Fruit fly (Drosophila melanogaster): Measurements from ENCODE around the gene CG15824.

The CG15824 gene

dm6 chr2L:850727-851257 is 34.1 kb downstream of the CG15824 start, which contains the start of gene drongo (continued):
- TF ChIP-seq bbx (GFP tag; IDR thresholded peaks at IDR 0.05; ENCODE audit: partially characterized antibody): peak; percentile 65
- peak; percentile 39 for TF ChIP-seq sqz (GFP tag; optimal IDR thresholded peaks at IDR 0.05)
- peak; percentile 45 for TF ChIP-seq CTCF (GFP tag; optimal IDR thresholded peaks at IDR 0.05)
- TF ChIP-seq CG2875 (GFP tag; optimal IDR thresholded peaks at IDR 0.05): no peak
- TF ChIP-seq CG17612 (GFP tag; IDR thresholded peaks at IDR 0.05): no peak
- TF ChIP-seq CG6765 (GFP tag; optimal IDR thresholded peaks at IDR 0.05): no peak
- peak; percentile 29 for TF ChIP-seq pb (GFP tag; optimal IDR thresholded peaks at IDR 0.05)
- no peak for TF ChIP-seq Kr (GFP tag; optimal IDR thresholded peaks at IDR 0.05)
- TF ChIP-seq Oaz (GFP tag; IDR thresholded peaks at IDR 0.05): no peak
- TF ChIP-seq row (GFP tag; IDR thresholded peaks at IDR 0.05): peak; percentile 24; the same call in 1 of the 3 replicates
- no peak for TF ChIP-seq CG9727 (GFP tag; optimal IDR thresholded peaks at IDR 0.05)
- peak; percentile 71 for TF ChIP-seq lab (GFP tag; optimal IDR thresholded peaks at IDR 0.05)
- no peak for TF ChIP-seq pan (optimal IDR thresholded peaks at IDR 0.05)
- no peak for TF ChIP-seq pan (GFP tag; optimal IDR thresholded peaks at IDR 0.05 in 1 of 2, IDR thresholded peaks at IDR 0.05 in 1 of 2)
- TF ChIP-seq CG14050 (GFP tag; IDR thresholded peaks at IDR 0.05): no peak; the same call in 2 of the 3 replicates
- TF ChIP-seq Side (GFP tag; optimal IDR thresholded peaks at IDR 0.05): no peak
- TF ChIP-seq hth (optimal IDR thresholded peaks at IDR 0.05): no peak
- peak; percentile 57 for TF ChIP-seq sug (tag; optimal IDR thresholded peaks at IDR 0.05)
- TF ChIP-seq CG7745 (tag; optimal IDR thresholded peaks at IDR 0.05): no peak
- TF ChIP-seq Hmr (GFP tag; optimal IDR thresholded peaks at IDR 0.05): peak; percentile 81
- peak; percentile 59 for TF ChIP-seq odd (GFP tag; optimal IDR thresholded peaks at IDR 0.05)
- TF ChIP-seq CG4360 (GFP tag; IDR thresholded peaks at IDR 0.05): peak; percentile 99
- TF ChIP-seq CG32767 (GFP tag; IDR thresholded peaks at IDR 0.05): no peak
- TF ChIP-seq gce (GFP tag; IDR thresholded peaks at IDR 0.05): no peak
- no peak for TF ChIP-seq CG3726 (GFP tag; IDR thresholded peaks at IDR 0.05)
- TF ChIP-seq CG18476 (GFP tag; optimal IDR thresholded peaks at IDR 0.05): no peak
- TF ChIP-seq CG13624 (GFP tag; optimal IDR thresholded peaks at IDR 0.05): peak; percentile 65
- no peak for TF ChIP-seq CG4854 (GFP tag; optimal IDR thresholded peaks at IDR 0.05)
- TF ChIP-seq CG18599 (GFP tag; optimal IDR thresholded peaks at IDR 0.05): peak; percentile 24
- TF ChIP-seq vnd (GFP tag; IDR thresholded peaks at IDR 0.05; ENCODE audit: partially characterized antibody): no peak
- no peak for TF ChIP-seq nerfin-2 (GFP tag; IDR thresholded peaks at IDR 0.05; ENCODE audit: partially characterized antibody)
- no peak for TF ChIP-seq CG8765 (GFP tag; IDR thresholded peaks at IDR 0.05)
- TF ChIP-seq CG14860 (GFP tag; IDR thresholded peaks at IDR 0.05; ENCODE audit: partially characterized antibody): 0 out of 3 replicates have a peak, but pooled peaks have one; percentile 48
- TF ChIP-seq Camta (GFP tag; optimal IDR thresholded peaks at IDR 0.05): no peak
- TF ChIP-seq CG6175 (GFP tag; IDR thresholded peaks at IDR 0.05): no peak
- peak in 1 of 2 experiments; percentile 54 for TF ChIP-seq insv (GFP tag; optimal IDR thresholded peaks at IDR 0.05)
- TF ChIP-seq Fer2 (tag; optimal IDR thresholded peaks at IDR 0.05): no peak
- TF ChIP-seq Vsx1 (GFP tag; optimal IDR thresholded peaks at IDR 0.05): peak; percentile 9
- TF ChIP-seq CG1832 (GFP tag; optimal IDR thresholded peaks at IDR 0.05): no peak
- TF ChIP-seq wek (GFP tag; optimal IDR thresholded peaks at IDR 0.05): peak; percentile 41
- TF ChIP-seq CG13123 (GFP tag; optimal IDR thresholded peaks at IDR 0.05): no peak
- no peak for TF ChIP-seq CG6254 (GFP tag; optimal IDR thresholded peaks at IDR 0.05)
- TF ChIP-seq kay (GFP tag; optimal IDR thresholded peaks at IDR 0.05): peak; percentile 14
- TF ChIP-seq CG12071 (GFP tag; optimal IDR thresholded peaks at IDR 0.05): peak; percentile 38
- TF ChIP-seq Hr78 (GFP tag; optimal IDR thresholded peaks at IDR 0.05): peak in 1 of 2 experiments; percentile 46
- peak; percentile 97 for TF ChIP-seq Jarid2 (GFP tag; optimal IDR thresholded peaks at IDR 0.05)
- TF ChIP-seq CG12155 (GFP tag; optimal IDR thresholded peaks at IDR 0.05): peak; percentile 60
- TF ChIP-seq CG4282 (GFP tag; optimal IDR thresholded peaks at IDR 0.05): no peak
- no peak for TF ChIP-seq CG8388 (GFP tag; optimal IDR thresholded peaks at IDR 0.05)
- no peak for TF ChIP-seq twi (tag; optimal IDR thresholded peaks at IDR 0.05)
- TF ChIP-seq en (GFP tag; optimal IDR thresholded peaks at IDR 0.05): no peak
